Comparison of ENCODE assay signal across 2 fruit fly cellular contexts in the genomic region with DNA sequence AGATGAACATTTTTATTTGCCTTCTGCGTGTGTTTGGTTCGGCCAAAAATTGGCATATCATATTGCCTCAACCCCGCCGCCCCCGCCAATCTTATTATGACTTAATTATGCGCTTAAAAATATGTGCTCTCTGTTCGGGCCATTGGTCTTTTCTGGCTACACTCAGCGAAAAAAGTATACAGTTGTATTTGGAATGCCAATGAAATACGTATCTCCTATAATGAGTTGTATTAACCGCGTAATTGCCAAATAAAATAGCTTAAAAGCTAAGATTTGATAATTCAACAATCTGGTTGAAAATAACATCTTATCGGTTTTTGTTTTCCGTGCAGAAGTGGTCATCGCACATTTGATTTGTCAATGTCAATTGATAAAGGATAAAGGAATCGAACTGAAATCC.
TF ChIP-seq lines count a peak whose summit lies in the region.

No protein-coding gene starts in this region.

TF ChIP-seq in whole organism, embryonic, 481 proteins besides CTCF, POLR2A, EP300 and RAD21 (continued from another document and continues in another):
- peak; percentile 3 for TF ChIP-seq zf30C (GFP tag; optimal IDR thresholded peaks at IDR 0.05; lab: Kevin White, UChicago)
- no peak for TF ChIP-seq danr (GFP tag; IDR thresholded peaks at IDR 0.05; lab: Robert Waterston, UW)
- TF ChIP-seq CG1233 (GFP tag; optimal IDR thresholded peaks at IDR 0.05; lab: Kevin White, UChicago), result no peak
- peak; percentile 22 for TF ChIP-seq CG12391 (tag; optimal IDR thresholded peaks at IDR 0.05; lab: Kevin White, UChicago)
- TF ChIP-seq jing (GFP tag; optimal IDR thresholded peaks at IDR 0.05; lab: Kevin White, UChicago), result no peak
- TF ChIP-seq Hr39 (optimal IDR thresholded peaks at IDR 0.05; lab: Kevin White, UChicago), result no peak
- TF ChIP-seq unpg (GFP tag; optimal IDR thresholded peaks at IDR 0.05; lab: Kevin White, UChicago), result peak; percentile 7
- peak; percentile 30 for TF ChIP-seq CG2678 (tag; optimal IDR thresholded peaks at IDR 0.05; lab: Kevin White, UChicago)
- no peak for TF ChIP-seq Fer3 (tag; optimal IDR thresholded peaks at IDR 0.05; lab: Kevin White, UChicago)
- peak in 1 of 2 experiments; percentile 38 for TF ChIP-seq Hr51 (GFP tag; optimal IDR thresholded peaks at IDR 0.05; lab: Kevin White, UChicago)
- no peak for TF ChIP-seq bowl (GFP tag; IDR thresholded peaks at IDR 0.05; lab: Robert Waterston, UW)
- TF ChIP-seq grn (GFP tag; optimal IDR thresholded peaks at IDR 0.05; lab: Kevin White, UChicago), result no peak
- no peak for TF ChIP-seq Hmr (GFP tag; optimal IDR thresholded peaks at IDR 0.05; lab: Kevin White, UChicago)
- no peak for TF ChIP-seq crol (GFP tag; IDR thresholded peaks at IDR 0.05; lab: Robert Waterston, UW)
- no peak for TF ChIP-seq slou (GFP tag; optimal IDR thresholded peaks at IDR 0.05; lab: Kevin White, UChicago)
- no peak for TF ChIP-seq bigmax (GFP tag; optimal IDR thresholded peaks at IDR 0.05; lab: Kevin White, UChicago)
- TF ChIP-seq CG1602 (GFP tag; optimal IDR thresholded peaks at IDR 0.05; lab: Kevin White, UChicago), result no peak
- TF ChIP-seq sima (GFP tag; optimal IDR thresholded peaks at IDR 0.05; lab: Kevin White, UChicago), result no peak
- TF ChIP-seq rib (GFP tag; IDR thresholded peaks at IDR 0.05; lab: Robert Waterston, UW), result no peak
- no peak for TF ChIP-seq Camta (GFP tag; optimal IDR thresholded peaks at IDR 0.05; lab: Kevin White, UChicago)
- TF ChIP-seq CG10147 (GFP tag; optimal IDR thresholded peaks at IDR 0.05; lab: Kevin White, UChicago), result no peak
- no peak for TF ChIP-seq gsb-n (tag; optimal IDR thresholded peaks at IDR 0.05; lab: Kevin White, UChicago)
- TF ChIP-seq mam (GFP tag; optimal IDR thresholded peaks at IDR 0.05; lab: Kevin White, UChicago), result peak; percentile 30
- TF ChIP-seq CG2120 (GFP tag; optimal IDR thresholded peaks at IDR 0.05; lab: Kevin White, UChicago), result peak; percentile 31
- TF ChIP-seq CG2202 (tag; optimal IDR thresholded peaks at IDR 0.05; lab: Kevin White, UChicago), result no peak
- TF ChIP-seq CG31365 (tag; optimal IDR thresholded peaks at IDR 0.05; lab: Kevin White, UChicago), result no peak
- TF ChIP-seq en (GFP tag; optimal IDR thresholded peaks at IDR 0.05; lab: Kevin White, UChicago), result no peak
- TF ChIP-seq Eip74EF (GFP tag; optimal IDR thresholded peaks at IDR 0.05; lab: Kevin White, UChicago), result no peak
- TF ChIP-seq kay (GFP tag; optimal IDR thresholded peaks at IDR 0.05; lab: Kevin White, UChicago), result no peak
- TF ChIP-seq CG16863 (GFP tag; optimal IDR thresholded peaks at IDR 0.05; lab: Kevin White, UChicago), result no peak
- no peak for TF ChIP-seq CG30020 (tag; optimal IDR thresholded peaks at IDR 0.05; lab: Kevin White, UChicago)
- TF ChIP-seq CG11695 (GFP tag; IDR thresholded peaks at IDR 0.05; lab: Robert Waterston, UW), result no peak
- peak; percentile 18 for TF ChIP-seq CG15514 (GFP tag; optimal IDR thresholded peaks at IDR 0.05; lab: Kevin White, UChicago)
- TF ChIP-seq row (GFP tag; IDR thresholded peaks at IDR 0.05; lab: Robert Waterston, UW), result 0 out of 3 replicates have a peak, but pooled peaks have one; percentile 33
- no peak for TF ChIP-seq CG2199 (GFP tag; IDR thresholded peaks at IDR 0.05; lab: Robert Waterston, UW)
- no peak for TF ChIP-seq sug (tag; optimal IDR thresholded peaks at IDR 0.05; lab: Kevin White, UChicago)
- TF ChIP-seq Lhr (GFP tag; optimal IDR thresholded peaks at IDR 0.05; lab: Kevin White, UChicago), result no peak
- no peak for TF ChIP-seq CG17912 (GFP tag; optimal IDR thresholded peaks at IDR 0.05; lab: Kevin White, UChicago)
- no peak for TF ChIP-seq CG16813 (GFP tag; IDR thresholded peaks at IDR 0.05; lab: Robert Waterston, UW; ENCODE audit: partially characterized antibody)
- no peak for TF ChIP-seq tup (GFP tag; optimal IDR thresholded peaks at IDR 0.05; lab: Kevin White, UChicago)
- TF ChIP-seq CG11504 (tag; optimal IDR thresholded peaks at IDR 0.05; lab: Kevin White, UChicago), result peak; percentile 18
- TF ChIP-seq CG6683 (GFP tag; optimal IDR thresholded peaks at IDR 0.05; lab: Kevin White, UChicago), result no peak
- no peak for TF ChIP-seq CG33557 (GFP tag; optimal IDR thresholded peaks at IDR 0.05; lab: Kevin White, UChicago)
- no peak for TF ChIP-seq CG11247 (GFP tag; IDR thresholded peaks at IDR 0.05; lab: Robert Waterston, UW)
- no peak for TF ChIP-seq CG8281 (tag; optimal IDR thresholded peaks at IDR 0.05; lab: Kevin White, UChicago)
- peak; percentile 7 for TF ChIP-seq grau (tag; optimal IDR thresholded peaks at IDR 0.05; lab: Kevin White, UChicago)
- TF ChIP-seq Fer1 (GFP tag; optimal IDR thresholded peaks at IDR 0.05; lab: Kevin White, UChicago), result no peak
- TF ChIP-seq pzg (GFP tag; optimal IDR thresholded peaks at IDR 0.05; lab: Kevin White, UChicago), result no peak
- TF ChIP-seq ems (GFP tag; optimal IDR thresholded peaks at IDR 0.05; lab: Kevin White, UChicago), result no peak
- no peak for TF ChIP-seq kni (GFP tag; optimal IDR thresholded peaks at IDR 0.05; lab: Kevin White, UChicago)
- no peak for TF ChIP-seq her (GFP tag; optimal IDR thresholded peaks at IDR 0.05; lab: Kevin White, UChicago)
- no peak for TF ChIP-seq CG7963 (GFP tag; IDR thresholded peaks at IDR 0.05; lab: Robert Waterston, UW; ENCODE audit: partially characterized antibody)
- TF ChIP-seq CG14860 (GFP tag; IDR thresholded peaks at IDR 0.05; lab: Robert Waterston, UW; ENCODE audit: partially characterized antibody), result no peak
- no peak for TF ChIP-seq fu2 (GFP tag; optimal IDR thresholded peaks at IDR 0.05; lab: Kevin White, UChicago)
- no peak for TF ChIP-seq zen (tag; optimal IDR thresholded peaks at IDR 0.05; lab: Kevin White, UChicago)
- TF ChIP-seq gfzf (GFP tag; optimal IDR thresholded peaks at IDR 0.05; lab: Kevin White, UChicago), result no peak
- TF ChIP-seq CG3407 (GFP tag; optimal IDR thresholded peaks at IDR 0.05; lab: Kevin White, UChicago), result no peak
- no peak for TF ChIP-seq usp (GFP tag; optimal IDR thresholded peaks at IDR 0.05; lab: Kevin White, UChicago)
- no peak for TF ChIP-seq Nf-YB (GFP tag; optimal IDR thresholded peaks at IDR 0.05; lab: Kevin White, UChicago)
- no peak for TF ChIP-seq ERR (GFP tag; optimal IDR thresholded peaks at IDR 0.05; lab: Kevin White, UChicago)
- no peak for TF ChIP-seq CG11560 (tag; IDR thresholded peaks at IDR 0.05; lab: Robert Waterston, UW)
- TF ChIP-seq CG34422 (GFP tag; IDR thresholded peaks at IDR 0.05; lab: Robert Waterston, UW), result no peak
- TF ChIP-seq lola (GFP tag; optimal IDR thresholded peaks at IDR 0.05; lab: Kevin White, UChicago), result no peak
- no peak for TF ChIP-seq sd (tag; optimal IDR thresholded peaks at IDR 0.05; lab: Kevin White, UChicago)
- TF ChIP-seq luna (GFP tag; optimal IDR thresholded peaks at IDR 0.05; lab: Kevin White, UChicago), result no peak
- TF ChIP-seq CG9876 (GFP tag; optimal IDR thresholded peaks at IDR 0.05; lab: Kevin White, UChicago), result no peak
- TF ChIP-seq Elba2 (GFP tag; optimal IDR thresholded peaks at IDR 0.05; lab: Kevin White, UChicago), result no peak

TF ChIP-seq in whole organism, prepupa, 60 proteins besides CTCF, POLR2A, EP300 and RAD21 (continued from another document):
- TF ChIP-seq Hr39 (GFP tag; optimal IDR thresholded peaks at IDR 0.05; lab: Kevin White, UChicago) (peak; percentile 60), fkh (GFP tag; optimal IDR thresholded peaks at IDR 0.05; lab: Kevin White, UChicago) (no peak), cyc (GFP tag; optimal IDR thresholded peaks at IDR 0.05; lab: Kevin White, UChicago) (peak; percentile 7), Ets96B (tag; optimal IDR thresholded peaks at IDR 0.05; lab: Kevin White, UChicago) (no peak), Hr4 (GFP tag; optimal IDR thresholded peaks at IDR 0.05; lab: Kevin White, UChicago) (no peak), Blimp-1 (GFP tag; optimal IDR thresholded peaks at IDR 0.05; lab: Kevin White, UChicago) (no peak), Sox15 (GFP tag; optimal IDR thresholded peaks at IDR 0.05; lab: Kevin White, UChicago) (no peak), salr (GFP tag; optimal IDR thresholded peaks at IDR 0.05; lab: Kevin White, UChicago) (no peak), OdsH (GFP tag; optimal IDR thresholded peaks at IDR 0.05; lab: Kevin White, UChicago) (peak; percentile 23), vri (GFP tag; optimal IDR thresholded peaks at IDR 0.05; lab: Kevin White, UChicago) (no peak), fd85E (GFP tag; optimal IDR thresholded peaks at IDR 0.05; lab: Kevin White, UChicago) (no peak), CG6792 (GFP tag; optimal IDR thresholded peaks at IDR 0.05; lab: Kevin White, UChicago) (peak; percentile 16), CG11762 (GFP tag; optimal IDR thresholded peaks at IDR 0.05; lab: Kevin White, UChicago; ENCODE audit: insufficient read depth) (no peak), topi (GFP tag; optimal IDR thresholded peaks at IDR 0.05; lab: Kevin White, UChicago) (peak; percentile 43), CG16779 (tag; optimal IDR thresholded peaks at IDR 0.05; lab: Kevin White, UChicago) (no peak), CG31627 (GFP tag; optimal IDR thresholded peaks at IDR 0.05; lab: Kevin White, UChicago) (peak; percentile 40), CG11902 (GFP tag; optimal IDR thresholded peaks at IDR 0.05; lab: Kevin White, UChicago) (no peak), Eip78C (GFP tag; lab: Kevin White, UChicago) (peak; percentile 46), Sox102F (GFP tag; optimal IDR thresholded peaks at IDR 0.05; lab: Kevin White, UChicago) (peak; percentile 31), Met (GFP tag; optimal IDR thresholded peaks at IDR 0.05; lab: Kevin White, UChicago) (peak; percentile 33), Ets21C (GFP tag; optimal IDR thresholded peaks at IDR 0.05; lab: Kevin White, UChicago) (no peak), Hr38 (GFP tag; optimal IDR thresholded peaks at IDR 0.05; lab: Kevin White, UChicago) (no peak), CG3032 (tag; optimal IDR thresholded peaks at IDR 0.05; lab: Kevin White, UChicago) (no peak), CG15336 (GFP tag; IDR thresholded peaks at IDR 0.05; lab: Robert Waterston, UW) (no peak), CG8319 (GFP tag; optimal IDR thresholded peaks at IDR 0.05; lab: Kevin White, UChicago) (no peak), CG34406 (GFP tag; optimal IDR thresholded peaks at IDR 0.05; lab: Kevin White, UChicago) (no peak), CG6163 (GFP tag; IDR thresholded peaks at IDR 0.05; lab: Robert Waterston, UW) (no peak), spab (GFP tag; optimal IDR thresholded peaks at IDR 0.05; lab: Kevin White, UChicago) (no peak)
